Worm (Caenorhabditis elegans): ENCODE results near the gene srab-24.
A peak's percentile ranks its signal among the peaks of the same experiment; 100 is the strongest.

Gene srab-24

DNA sequence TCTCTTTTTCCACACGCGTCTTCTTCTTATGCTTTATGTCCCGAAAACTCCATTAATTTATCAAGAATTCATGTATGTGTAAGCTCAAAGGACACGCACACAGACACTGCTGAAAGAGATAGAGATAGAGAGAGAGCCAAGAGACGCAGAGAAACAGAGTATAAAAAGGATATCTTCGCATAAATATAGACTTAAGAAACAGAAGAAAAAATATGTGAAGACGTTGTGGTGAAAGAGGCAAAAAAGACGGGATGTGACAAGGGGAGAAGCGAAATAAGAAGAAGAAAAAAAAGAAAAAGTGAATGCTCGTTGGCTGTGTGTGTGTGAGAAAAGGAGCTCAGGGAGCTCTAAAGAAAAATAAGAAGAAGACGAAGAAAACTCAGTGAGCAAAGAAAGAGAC is 10.7 kb upstream of the srab-24 start (continued):
- TF ChIP-seq lir-3 (tag; optimal IDR thresholded peaks at IDR 0.05; ENCODE audit: poor library complexity) (no peak), ceh-88 (GFP tag; IDR thresholded peaks at IDR 0.05) (no peak), elt-2 (tag; optimal IDR thresholded peaks at IDR 0.05) (no peak), lin-14 (GFP tag; optimal IDR thresholded peaks at IDR 0.05) (peak; percentile 94), alr-1 (tag; optimal IDR thresholded peaks at IDR 0.05; ENCODE audit: borderline replicate concordance) (no peak), nhr-77 (tag; optimal IDR thresholded peaks at IDR 0.05) (no peak), F16B12.6 (tag; optimal IDR thresholded peaks at IDR 0.05) (no peak), vab-15 (tag; optimal IDR thresholded peaks at IDR 0.05) (no peak), fos-1 (tag; optimal IDR thresholded peaks at IDR 0.05) (peak; percentile 0), zag-1 (tag; optimal IDR thresholded peaks at IDR 0.05) (peak; percentile 29), lin-35 (GFP tag; optimal IDR thresholded peaks at IDR 0.05) (peak in 1 of 2 experiments; percentile 42), C16A3.4 (tag; optimal IDR thresholded peaks at IDR 0.05) (no peak), pqm-1 (tag; optimal IDR thresholded peaks at IDR 0.05) (no peak), skn-1 (tag; optimal IDR thresholded peaks at IDR 0.05) (no peak), dsc-1 (tag; optimal IDR thresholded peaks at IDR 0.05) (peak; percentile 40), dpl-1 (GFP tag; optimal IDR thresholded peaks at IDR 0.05) (peak in 1 of 3 experiments; percentile 19), aly-2 (tag; optimal IDR thresholded peaks at IDR 0.05) (no peak), ceh-90 (tag; optimal IDR thresholded peaks at IDR 0.05) (no peak), nhr-85 (tag) (no peak), egl-27 (tag; optimal IDR thresholded peaks at IDR 0.05) (no peak), ets-5 (GFP tag; IDR thresholded peaks at IDR 0.05) (no peak), efl-1 (optimal IDR thresholded peaks at IDR 0.05) (peak; percentile 32 to 33), efl-1 (GFP tag; optimal IDR thresholded peaks at IDR 0.05 in 1 of 2) (no peak), unc-62 (GFP tag; optimal IDR thresholded peaks at IDR 0.05) (no peak), sox-4 (tag; optimal IDR thresholded peaks at IDR 0.05) (no peak), nhr-237 (tag; optimal IDR thresholded peaks at IDR 0.05) (no peak), tbx-2 (tag; optimal IDR thresholded peaks at IDR 0.05) (peak; percentile 27), C04F5.9 (tag; optimal IDR thresholded peaks at IDR 0.05) (no peak), nhr-20 (tag; optimal IDR thresholded peaks at IDR 0.05) (no peak), swsn-7 (tag; optimal IDR thresholded peaks at IDR 0.05) (peak; percentile 47), xbp-1 (tag; optimal IDR thresholded peaks at IDR 0.05) (peak; percentile 11), egl-13 (tag; optimal IDR thresholded peaks at IDR 0.05) (peak; percentile 71), ztf-11 (tag; optimal IDR thresholded peaks at IDR 0.05) (no peak), jun-1 (tag; optimal IDR thresholded peaks at IDR 0.05) (no peak), pag-3 (tag; optimal IDR thresholded peaks at IDR 0.05; ENCODE audit: borderline replicate concordance, insufficient read depth) (no peak), nhr-12 (tag; optimal IDR thresholded peaks at IDR 0.05) (no peak), sup-37 (GFP tag; optimal IDR thresholded peaks at IDR 0.05) (no peak), fkh-10 (GFP tag; optimal IDR thresholded peaks at IDR 0.05) (peak; percentile 77), ztf-4 (tag; optimal IDR thresholded peaks at IDR 0.05) (no peak), ceh-63 (GFP tag; optimal IDR thresholded peaks at IDR 0.05) (no peak), blmp-1 (tag; optimal IDR thresholded peaks at IDR 0.05) (no peak), nhr-76 (tag; optimal IDR thresholded peaks at IDR 0.05) (no peak), lsy-2 (tag; optimal IDR thresholded peaks at IDR 0.05) (peak; percentile 27 to 60), C34B4.2 (tag; optimal IDR thresholded peaks at IDR 0.05) (no peak), lin-39 (tag; optimal IDR thresholded peaks at IDR 0.05) (no peak), nhr-47 (tag; optimal IDR thresholded peaks at IDR 0.05) (peak; percentile 62), unc-30 (tag; optimal IDR thresholded peaks at IDR 0.05) (no peak), Y116A8C.19 (tag; optimal IDR thresholded peaks at IDR 0.05; ENCODE audit: borderline replicate concordance) (no peak), nhr-84 (tag; optimal IDR thresholded peaks at IDR 0.05) (no peak)
